Fruit fly (Drosophila melanogaster): ENCODE data around the gene CG5783.

CG5783 gene

dm6 chr2L:18184648-18185243, 28.9 kb downstream of the CG5783 start, which contains the start of gene Ptp36E (continued):
- TF ChIP-seq CG13894 (tag; optimal IDR thresholded peaks at IDR 0.05): peak; percentile 73
- TF ChIP-seq zen (tag; optimal IDR thresholded peaks at IDR 0.05): no peak
- no peak for TF ChIP-seq CG33213 (GFP tag; optimal IDR thresholded peaks at IDR 0.05)
- TF ChIP-seq tio (GFP tag; optimal IDR thresholded peaks at IDR 0.05): peak; percentile 73
- TF ChIP-seq CG16815 (GFP tag; optimal IDR thresholded peaks at IDR 0.05): peak; percentile 67
- TF ChIP-seq wdn (GFP tag; IDR thresholded peaks at IDR 0.05): 0 out of 2 replicates have a peak, but pooled peaks have one; percentile 24
- TF ChIP-seq gsb (GFP tag; IDR thresholded peaks at IDR 0.05): peak; percentile 67
- no peak for TF ChIP-seq CG10565 (GFP tag; optimal IDR thresholded peaks at IDR 0.05)
- peak; percentile 51 for TF ChIP-seq CG2875 (GFP tag; optimal IDR thresholded peaks at IDR 0.05)
- peak; percentile 28; the same call in 1 of the 2 replicates for TF ChIP-seq CG8765 (GFP tag; IDR thresholded peaks at IDR 0.05)
- TF ChIP-seq run (tag; optimal IDR thresholded peaks at IDR 0.05): peak; percentile 42
- peak; percentile 69; the same call in 2 of the 3 replicates for TF ChIP-seq tgo (GFP tag; IDR thresholded peaks at IDR 0.05)
- no peak for TF ChIP-seq CG17186 (GFP tag; optimal IDR thresholded peaks at IDR 0.05)
- TF ChIP-seq sim (GFP tag; IDR thresholded peaks at IDR 0.05): no peak
- no peak for TF ChIP-seq kay (GFP tag; optimal IDR thresholded peaks at IDR 0.05)
- TF ChIP-seq Sox100B (GFP tag; optimal IDR thresholded peaks at IDR 0.05): peak; percentile 88
- peak; percentile 83 for TF ChIP-seq CG17385 (GFP tag; optimal IDR thresholded peaks at IDR 0.05)
- no peak for TF ChIP-seq Bgb (GFP tag; IDR thresholded peaks at IDR 0.05; ENCODE audit: partially characterized antibody)
- TF ChIP-seq fd102C (GFP tag; optimal IDR thresholded peaks at IDR 0.05): no peak
- peak; percentile 54 for TF ChIP-seq CG10274 (GFP tag; optimal IDR thresholded peaks at IDR 0.05)
- no peak for TF ChIP-seq CG12236 (GFP tag; optimal IDR thresholded peaks at IDR 0.05)
- peak; percentile 85 for TF ChIP-seq CG6813 (GFP tag; optimal IDR thresholded peaks at IDR 0.05)
- peak; percentile 68 for TF ChIP-seq Nf-YB (GFP tag; optimal IDR thresholded peaks at IDR 0.05)
- TF ChIP-seq CG10431 (GFP tag; optimal IDR thresholded peaks at IDR 0.05): peak; percentile 11
- TF ChIP-seq vfl (GFP tag; optimal IDR thresholded peaks at IDR 0.05): peak; percentile 29
- TF ChIP-seq CG11696 (GFP tag; IDR thresholded peaks at IDR 0.05): peak; percentile 49; the same call in 1 of the 2 replicates
- no peak for TF ChIP-seq crc (GFP tag; optimal IDR thresholded peaks at IDR 0.05)
- no peak for TF ChIP-seq sima (GFP tag; optimal IDR thresholded peaks at IDR 0.05)
- TF ChIP-seq CG3407 (GFP tag; optimal IDR thresholded peaks at IDR 0.05): peak; percentile 64
- no peak for TF ChIP-seq tll (GFP tag; optimal IDR thresholded peaks at IDR 0.05)
- no peak for TF ChIP-seq CG7987 (GFP tag; optimal IDR thresholded peaks at IDR 0.05)
- peak; percentile 57 for TF ChIP-seq mam (GFP tag; optimal IDR thresholded peaks at IDR 0.05)
- TF ChIP-seq ro (GFP tag; IDR thresholded peaks at IDR 0.05): no peak
- 0 out of 4 replicates have a peak, but pooled peaks have one; percentile 11 for TF ChIP-seq chinmo (GFP tag; IDR thresholded peaks at IDR 0.05; ENCODE audit: partially characterized antibody)
- no peak for TF ChIP-seq slp2 (GFP tag; optimal IDR thresholded peaks at IDR 0.05)
- TF ChIP-seq Rfx (GFP tag; IDR thresholded peaks at IDR 0.05): peak; percentile 62; the same call in 1 of the 2 replicates
- peak; percentile 73 for TF ChIP-seq tap (tag; optimal IDR thresholded peaks at IDR 0.05)
- peak; percentile 42 for TF ChIP-seq CG4820 (GFP tag; optimal IDR thresholded peaks at IDR 0.05)
- peak; percentile 32 for TF ChIP-seq pho (GFP tag; optimal IDR thresholded peaks at IDR 0.05)
- 0 out of 3 replicates have a peak, but pooled peaks have one; percentile 55 for TF ChIP-seq CG6175 (GFP tag; IDR thresholded peaks at IDR 0.05)
- TF ChIP-seq BEAF-32 (GFP tag; optimal IDR thresholded peaks at IDR 0.05): no peak
- TF ChIP-seq CG18476 (GFP tag; optimal IDR thresholded peaks at IDR 0.05): no peak
- peak; percentile 78 for TF ChIP-seq Nf-YC (tag; optimal IDR thresholded peaks at IDR 0.05)
- peak; percentile 87 for TF ChIP-seq Fer3 (tag; optimal IDR thresholded peaks at IDR 0.05)
- TF ChIP-seq E2f1 (GFP tag; IDR thresholded peaks at IDR 0.05): peak; percentile 80
- TF ChIP-seq Lpt (GFP tag; optimal IDR thresholded peaks at IDR 0.05): no peak
- TF ChIP-seq CG11504 (tag; optimal IDR thresholded peaks at IDR 0.05): peak; percentile 91
- TF ChIP-seq CG31441 (GFP tag; IDR thresholded peaks at IDR 0.05): peak; percentile 91
- no peak for TF ChIP-seq bsh (GFP tag; optimal IDR thresholded peaks at IDR 0.05)

All from whole organism, embryonic.